Worm (Caenorhabditis elegans) whole organism, L2 larva: ENCODE data around the gene C06G3.8.

ENCODE experiments used
- mdl-1 ChIP-seq, 2 experiments: fragments of 150-350 bp in 1 of 2; sonication (generic microtip) in 1 of 2; optimal IDR thresholded peaks; 2 replicates each; lab custom pipeline; 2017; ENCODE audit warnings: missing biosample characterization in 2 of 2, missing genetic modification characterization in 2 of 2
- nhr-77 ChIP-seq: fragments of 150-350 bp; optimal IDR thresholded peaks from 2 replicates; lab custom pipeline; 2014; ENCODE audit warnings: missing biosample characterization, missing genetic modification characterization

ce11 chrIV:7035823-7036222 lies 3.5 kb upstream of the C06G3.8 start, which contains the start of gene C06G3.3:
- TF ChIP-seq mdl-1 (tag; optimal IDR thresholded peaks at IDR 0.05; lab: Kevin White, UChicago) = no peak
- TF ChIP-seq nhr-77 = no peak
